Worm (Caenorhabditis elegans): ENCODE results near the gene F23F12.3.

The F23F12.3 gene

DNA sequence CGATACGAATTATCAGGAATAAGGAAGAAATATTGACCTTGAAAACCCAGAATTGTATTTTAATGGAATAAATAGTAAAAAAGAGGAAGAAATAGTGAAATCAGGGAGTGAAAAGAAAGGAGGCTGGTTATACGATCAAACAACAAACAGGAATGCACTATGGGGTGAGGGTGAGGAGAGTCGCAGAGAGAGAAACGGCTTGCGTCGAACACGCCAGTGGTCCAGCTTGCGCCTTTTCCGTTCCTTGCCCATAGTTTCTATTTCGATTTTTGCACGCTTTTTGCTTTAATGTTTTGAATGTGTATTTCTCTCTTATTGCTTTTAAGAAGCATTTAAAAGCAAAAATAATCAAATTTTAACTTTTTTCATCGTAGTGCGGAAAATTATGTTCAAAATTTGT, 46.6 kb upstream of the F23F12.3 start (continued):
- TF ChIP-seq skn-1 (tag; optimal IDR thresholded peaks at IDR 0.05): no peak
- no peak for TF ChIP-seq unc-39 (tag; optimal IDR thresholded peaks at IDR 0.05)
- no peak for TF ChIP-seq fkh-2 (tag; optimal IDR thresholded peaks at IDR 0.05)
- peak; percentile 84 for TF ChIP-seq lin-15B (tag; optimal IDR thresholded peaks at IDR 0.05)
- peak; percentile 58 for TF ChIP-seq lin-39 (tag; optimal IDR thresholded peaks at IDR 0.05)
- TF ChIP-seq fos-1 (tag; optimal IDR thresholded peaks at IDR 0.05): no peak
- TF ChIP-seq pha-4 (tag; optimal IDR thresholded peaks at IDR 0.05): peak; percentile 84
- TF ChIP-seq zag-1 (tag; optimal IDR thresholded peaks at IDR 0.05): no peak
- no peak for TF ChIP-seq nhr-12 (tag; optimal IDR thresholded peaks at IDR 0.05)
- peak; percentile 94 for TF ChIP-seq hmg-11 (tag; optimal IDR thresholded peaks at IDR 0.05)
- no peak for TF ChIP-seq aly-2 (tag; optimal IDR thresholded peaks at IDR 0.05)
- TF ChIP-seq eor-1 (tag; optimal IDR thresholded peaks at IDR 0.05): no peak
- no peak for TF ChIP-seq mml-1 (tag; optimal IDR thresholded peaks at IDR 0.05)
- no peak for TF ChIP-seq elt-3 (tag; optimal IDR thresholded peaks at IDR 0.05)
- TF ChIP-seq egl-5 (tag; optimal IDR thresholded peaks at IDR 0.05): peak; percentile 8
- TF ChIP-seq nhr-77 (tag; optimal IDR thresholded peaks at IDR 0.05): no peak
- peak; percentile 82 for TF ChIP-seq pqm-1 (tag; optimal IDR thresholded peaks at IDR 0.05)
- peak; percentile 69 for TF ChIP-seq lsy-12 (tag; optimal IDR thresholded peaks at IDR 0.05)
- peak; percentile 60 for TF ChIP-seq egl-27 (tag; optimal IDR thresholded peaks at IDR 0.05)
- no peak for TF ChIP-seq ztf-11 (tag; optimal IDR thresholded peaks at IDR 0.05)
- TF ChIP-seq ztf-4 (tag; optimal IDR thresholded peaks at IDR 0.05): no peak

DNA sequence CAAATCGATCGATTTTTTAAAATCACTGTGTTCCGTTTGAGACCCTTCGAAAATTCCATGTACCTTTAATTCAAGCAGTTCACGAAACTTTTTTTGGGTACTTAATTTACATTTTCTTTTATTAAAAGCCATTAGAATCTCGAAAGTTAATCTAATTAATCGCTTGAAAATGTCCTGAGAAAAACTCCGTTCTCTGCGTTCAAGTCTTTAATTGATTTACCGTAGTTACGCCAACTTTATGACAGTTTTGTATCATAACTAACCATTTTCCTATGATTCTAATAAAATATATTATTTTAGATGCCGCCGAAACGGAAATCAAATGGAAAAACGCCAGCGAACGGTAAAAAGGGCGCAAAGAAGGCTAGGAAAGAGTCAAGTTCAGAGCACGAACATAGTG, 46.1 kb upstream of the F23F12.3 start, which contains the start of gene jhdm-1:
Gene jhdm-1 (plus strand): TSS at position 301 of the 400 bp plus-strand sequence.
- TF ChIP-seq fos-1 (tag; optimal IDR thresholded peaks at IDR 0.05): no peak
- no peak for TF ChIP-seq nhr-237 (tag; optimal IDR thresholded peaks at IDR 0.05)
- TF ChIP-seq ceh-28 (tag; optimal IDR thresholded peaks at IDR 0.05): no peak
- no peak for TF ChIP-seq nfya-1 (tag; optimal IDR thresholded peaks at IDR 0.05; ENCODE audit: insufficient read depth)
- TF ChIP-seq nhr-43 (tag; optimal IDR thresholded peaks at IDR 0.05; ENCODE audit: poor library complexity, severe bottlenecking): no peak
- TF ChIP-seq ZK546.5 (tag; optimal IDR thresholded peaks at IDR 0.05): no peak
- no peak for TF ChIP-seq pha-4 (tag; optimal IDR thresholded peaks at IDR 0.05)
- TF ChIP-seq nhr-25 (tag; optimal IDR thresholded peaks at IDR 0.05): no peak
- TF ChIP-seq lin-39 (tag; optimal IDR thresholded peaks at IDR 0.05): no peak

DNA sequence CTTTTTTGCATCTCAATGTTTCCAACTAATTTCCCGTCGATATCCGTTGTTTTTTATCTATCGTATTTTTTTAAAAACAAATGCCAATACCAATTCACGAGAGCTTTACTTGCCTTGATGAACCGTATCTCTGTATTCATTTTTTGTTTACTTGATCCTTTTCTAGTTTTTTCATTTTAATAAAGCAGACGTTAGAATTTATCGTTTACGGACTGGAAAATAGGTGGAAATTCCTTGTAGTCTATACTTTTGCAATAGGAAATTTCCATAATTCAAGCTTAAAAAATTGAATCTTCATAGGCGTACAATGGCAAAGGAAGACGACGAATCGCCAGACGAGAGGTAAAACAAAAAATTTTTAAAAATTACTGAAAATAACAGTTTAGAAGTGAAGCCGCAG, 40.5 kb upstream of the F23F12.3 start, which contains the start of gene algn-1:
Gene algn-1 (plus strand): TSS at position 301 of the 400 bp plus-strand sequence.
- TF ChIP-seq daf-12 (tag; optimal IDR thresholded peaks at IDR 0.05) (no peak), snpc-4 (tag; optimal IDR thresholded peaks at IDR 0.05) (no peak), aly-2 (tag; optimal IDR thresholded peaks at IDR 0.05) (no peak), mdl-1 (tag; optimal IDR thresholded peaks at IDR 0.05) (no peak), nhr-67 (tag; optimal IDR thresholded peaks at IDR 0.05) (no peak), mml-1 (tag; optimal IDR thresholded peaks at IDR 0.05) (no peak), unc-62 (GFP tag; optimal IDR thresholded peaks at IDR 0.05) (no peak), nfya-1 (tag; optimal IDR thresholded peaks at IDR 0.05; ENCODE audit: insufficient read depth) (no peak), zag-1 (tag; optimal IDR thresholded peaks at IDR 0.05) (no peak), lin-39 (tag; optimal IDR thresholded peaks at IDR 0.05) (no peak), eor-1 (tag; optimal IDR thresholded peaks at IDR 0.05) (no peak), ceh-28 (tag; optimal IDR thresholded peaks at IDR 0.05) (no peak), ZK546.5 (tag; optimal IDR thresholded peaks at IDR 0.05) (no peak)

DNA sequence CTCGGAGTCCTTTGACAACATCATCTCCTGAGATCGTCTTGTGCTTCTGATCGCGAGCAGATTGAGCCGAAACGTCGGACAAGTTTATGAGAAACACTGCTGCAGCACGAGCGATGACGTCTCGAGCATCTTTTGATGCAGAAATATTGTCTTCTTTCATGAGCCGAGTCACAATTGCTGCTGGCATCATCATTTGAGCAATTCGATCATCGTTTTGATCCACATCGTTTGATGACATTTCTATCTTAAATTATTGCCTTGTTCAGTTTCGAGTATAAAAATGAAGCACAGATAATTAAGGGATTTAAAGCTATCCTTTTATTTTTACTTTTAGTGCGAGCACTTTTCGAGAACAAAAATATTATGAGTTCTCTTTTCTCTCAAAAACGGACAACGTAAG, 37.7 kb upstream of the F23F12.3 start, which contains the start of gene T26A5.8:
Gene T26A5.8 (minus strand): TSS at position 247 of the 400 bp plus-strand sequence.
- TF ChIP-seq zag-1 (tag; optimal IDR thresholded peaks at IDR 0.05) (no peak), nfya-1 (tag; optimal IDR thresholded peaks at IDR 0.05; ENCODE audit: insufficient read depth) (peak; percentile 10), ZK546.5 (tag; optimal IDR thresholded peaks at IDR 0.05) (no peak), fkh-2 (tag; optimal IDR thresholded peaks at IDR 0.05) (no peak), lin-15B (tag; optimal IDR thresholded peaks at IDR 0.05) (no peak), lsy-12 (tag; optimal IDR thresholded peaks at IDR 0.05) (peak; percentile 30), nhr-11 (tag; optimal IDR thresholded peaks at IDR 0.05) (no peak), elt-2 (tag; optimal IDR thresholded peaks at IDR 0.05) (peak; percentile 20), nhr-43 (tag; optimal IDR thresholded peaks at IDR 0.05; ENCODE audit: poor library complexity, severe bottlenecking) (peak; percentile 40), pqm-1 (tag; optimal IDR thresholded peaks at IDR 0.05) (no peak), ama-1 (optimal IDR thresholded peaks at IDR 0.05) (peak; percentile 96)

Data from whole organism, L3 larva.